Fruit fly (Drosophila melanogaster): ENCODE data around the gene Ubc87F.

DNA sequence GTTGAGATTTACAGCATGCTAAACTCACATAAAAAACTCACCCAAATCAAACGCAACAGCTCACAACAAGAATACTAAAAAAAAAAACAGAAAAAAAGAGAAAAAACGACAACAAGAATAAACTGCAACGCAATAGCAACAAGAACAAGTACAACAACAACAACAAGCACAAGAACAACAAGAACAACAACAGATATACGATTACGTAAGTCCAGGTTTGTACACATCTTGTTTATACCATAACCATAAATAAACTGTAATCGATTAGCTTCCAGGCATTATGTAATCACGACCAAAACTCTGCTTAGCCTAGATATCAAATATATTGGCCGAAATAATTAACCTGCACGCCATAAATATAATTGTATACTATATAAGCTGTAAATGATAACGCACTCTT lies 43.6 kb upstream of the Ubc87F start:
- TF ChIP-seq brk (GFP tag; optimal IDR thresholded peaks at IDR 0.05), result no peak
- no peak for TF ChIP-seq Hr78 (GFP tag; optimal IDR thresholded peaks at IDR 0.05)
- no peak for TF ChIP-seq jim (GFP tag; optimal IDR thresholded peaks at IDR 0.05)
- TF ChIP-seq Myc (optimal IDR thresholded peaks at IDR 0.05), result no peak
- no peak for TF ChIP-seq psq (GFP tag; optimal IDR thresholded peaks at IDR 0.05)
- TF ChIP-seq foxo (GFP tag; optimal IDR thresholded peaks at IDR 0.05), result no peak
- no peak for TF ChIP-seq dsf (GFP tag; optimal IDR thresholded peaks at IDR 0.05; ENCODE audit: borderline replicate concordance)
- no peak for TF ChIP-seq GATAd (GFP tag; optimal IDR thresholded peaks at IDR 0.05)

Measured in whole organism, wandering third instar larva.